Fruit fly (Drosophila melanogaster): ENCODE measurements around the gene Marcal1.

The Marcal1 gene

DNA sequence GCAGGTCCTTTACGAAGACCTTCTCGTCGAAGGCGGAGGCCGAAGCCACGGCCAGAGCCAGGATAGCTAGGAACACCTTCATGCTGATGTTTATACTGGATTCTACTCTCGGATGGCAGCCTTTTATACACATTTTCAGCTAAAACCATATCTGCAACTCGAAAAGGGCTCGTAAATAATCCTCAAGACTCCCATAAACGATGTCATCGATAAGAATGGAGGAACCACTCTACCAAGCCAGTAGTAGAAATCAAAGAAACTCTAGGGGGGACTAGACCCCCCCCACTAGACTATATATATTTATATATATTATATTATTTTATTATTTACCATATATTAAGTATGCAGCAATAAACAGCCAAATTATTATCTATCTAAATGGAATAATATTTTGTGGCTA is 4.6 kb upstream of the Marcal1 start, which contains the start of gene Jon25Biii:
Jon25Biii (minus strand) TSS at position 101 of the 400 bp plus-strand sequence.
- TF ChIP-seq CG7045 (GFP tag; optimal IDR thresholded peaks at IDR 0.05) (no peak), CG12768 (GFP tag; optimal IDR thresholded peaks at IDR 0.05) (no peak), kay (GFP tag; ENCODE audit: borderline replicate concordance) (no peak), cnc (optimal IDR thresholded peaks at IDR 0.05) (no peak), Hr96 (GFP tag; optimal IDR thresholded peaks at IDR 0.05) (no peak), CG14711 (tag; optimal IDR thresholded peaks at IDR 0.05) (no peak), ovo (GFP tag; optimal IDR thresholded peaks at IDR 0.05) (no peak), pad (GFP tag; optimal IDR thresholded peaks at IDR 0.05) (no peak), bab1 (GFP tag; optimal IDR thresholded peaks at IDR 0.05) (no peak), Crg-1 (GFP tag; optimal IDR thresholded peaks at IDR 0.05) (no peak), CG7101 (tag; optimal IDR thresholded peaks at IDR 0.05) (no peak), Mnt (GFP tag; optimal IDR thresholded peaks at IDR 0.05) (no peak), Clk (GFP tag; optimal IDR thresholded peaks at IDR 0.05) (no peak)

DNA sequence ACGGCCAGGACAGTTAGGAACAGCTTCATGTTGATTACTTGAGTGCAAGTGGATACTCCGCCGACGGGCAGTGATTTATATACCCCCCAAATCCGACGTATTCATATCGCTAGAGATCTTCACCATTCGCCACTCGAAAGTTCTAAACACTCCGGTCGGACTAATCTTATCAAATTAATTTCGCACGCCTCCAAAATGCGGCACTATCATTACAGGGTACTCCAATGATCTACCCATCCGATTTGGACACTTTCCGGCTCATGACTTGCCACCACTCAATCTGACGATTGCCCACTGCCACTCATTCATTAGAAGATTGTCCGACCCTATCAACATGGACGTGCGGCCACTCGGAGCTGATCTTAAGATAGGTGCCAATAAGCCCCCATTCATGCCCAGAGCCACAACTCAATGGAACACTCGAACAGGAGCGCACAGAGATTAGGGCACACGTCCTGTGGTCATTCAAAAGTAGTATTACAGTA is 2.2 kb upstream of the Marcal1 start, which contains the start of gene Jon25Bii:
Jon25Bii (minus strand) TSS at position 51 of the 485 bp plus-strand sequence.
- TF ChIP-seq CG1620 (GFP tag; optimal IDR thresholded peaks at IDR 0.05) (no peak), cic (GFP tag; optimal IDR thresholded peaks at IDR 0.05) (peak; percentile 93)

DNA sequence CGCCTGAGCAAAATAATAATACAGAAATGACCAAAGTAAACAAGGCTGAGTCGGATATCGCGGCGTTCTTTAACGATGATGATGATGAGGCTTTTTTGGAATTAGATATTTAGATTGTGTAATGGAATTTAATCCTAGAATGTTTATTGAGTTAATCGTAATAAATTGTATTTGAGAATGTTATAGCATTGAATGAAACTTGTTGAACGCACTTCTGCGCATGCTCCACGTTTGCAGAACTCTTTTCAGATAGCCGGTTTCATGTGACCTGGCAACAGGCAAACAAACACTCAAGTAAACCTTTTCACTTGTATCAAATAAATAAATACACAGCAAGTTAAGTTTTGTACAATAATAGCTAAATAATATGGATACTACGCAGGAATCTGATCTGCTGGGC is 2.8 kb downstream of the Marcal1 start, which contains the start of gene CG34124:
CG34124 (plus strand) TSS at position 301 of the 400 bp plus-strand sequence.
- TF ChIP-seq tj (GFP tag; optimal IDR thresholded peaks at IDR 0.05): no peak
- TF ChIP-seq Clk (GFP tag; optimal IDR thresholded peaks at IDR 0.05): no peak
- TF ChIP-seq toe (GFP tag; optimal IDR thresholded peaks at IDR 0.05): no peak
- no peak for TF ChIP-seq CG5204 (GFP tag; optimal IDR thresholded peaks at IDR 0.05)
- TF ChIP-seq CG33017 (tag; optimal IDR thresholded peaks at IDR 0.05): no peak
- TF ChIP-seq CG7101 (tag; optimal IDR thresholded peaks at IDR 0.05): no peak
- no peak for TF ChIP-seq cic (GFP tag; optimal IDR thresholded peaks at IDR 0.05)

DNA sequence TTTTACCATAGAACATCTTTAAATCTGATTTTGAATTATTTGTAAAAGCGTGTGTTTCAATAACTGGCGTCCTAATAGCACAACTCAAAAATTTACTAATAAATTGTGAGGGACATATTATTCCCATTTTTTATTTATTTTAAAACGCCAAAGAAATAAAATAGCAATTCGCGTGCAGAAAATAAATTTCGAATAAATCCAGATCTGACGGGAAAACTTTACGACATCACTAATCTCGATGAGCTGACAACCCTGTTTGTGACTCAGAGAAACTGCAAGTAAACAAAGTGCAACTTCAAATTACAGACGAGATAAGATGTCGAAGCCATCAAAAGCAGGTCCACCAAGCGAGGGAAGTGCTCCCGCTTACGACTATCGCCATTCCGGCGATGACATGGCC is 10.1 kb downstream of the Marcal1 start, which contains the start of gene CG34125:
CG34125 (plus strand) TSS at position 254 of the 400 bp plus-strand sequence.
- peak; percentile 24 for TF ChIP-seq CG1620 (GFP tag; optimal IDR thresholded peaks at IDR 0.05)
- TF ChIP-seq Mnt (GFP tag; optimal IDR thresholded peaks at IDR 0.05): no peak
- no peak for TF ChIP-seq toe (GFP tag; optimal IDR thresholded peaks at IDR 0.05)
- TF ChIP-seq CG7101 (tag; optimal IDR thresholded peaks at IDR 0.05): peak; percentile 27
- TF ChIP-seq cnc (optimal IDR thresholded peaks at IDR 0.05): no peak
- TF ChIP-seq CG5204 (GFP tag; optimal IDR thresholded peaks at IDR 0.05): no peak
- TF ChIP-seq CG12768 (GFP tag; optimal IDR thresholded peaks at IDR 0.05): peak; percentile 53
- TF ChIP-seq kay (GFP tag; ENCODE audit: borderline replicate concordance): no peak
- TF ChIP-seq CG14711 (tag; optimal IDR thresholded peaks at IDR 0.05): peak; percentile 96
- peak; percentile 2 for TF ChIP-seq Clk (GFP tag; optimal IDR thresholded peaks at IDR 0.05)
- TF ChIP-seq CG33017 (tag; optimal IDR thresholded peaks at IDR 0.05): no peak
- TF ChIP-seq tj (GFP tag; optimal IDR thresholded peaks at IDR 0.05): peak; percentile 3
- TF ChIP-seq Hr96 (GFP tag; optimal IDR thresholded peaks at IDR 0.05): no peak
- TF ChIP-seq CG7045 (GFP tag; optimal IDR thresholded peaks at IDR 0.05): no peak
- TF ChIP-seq bab1 (GFP tag; optimal IDR thresholded peaks at IDR 0.05): peak; percentile 13
- no peak for TF ChIP-seq ovo (GFP tag; optimal IDR thresholded peaks at IDR 0.05)
- peak; percentile 52 for TF ChIP-seq CG11617 (GFP tag; optimal IDR thresholded peaks at IDR 0.05)
- TF ChIP-seq pad (GFP tag; optimal IDR thresholded peaks at IDR 0.05): no peak
- no peak for TF ChIP-seq cic (GFP tag; optimal IDR thresholded peaks at IDR 0.05)
- TF ChIP-seq Crg-1 (GFP tag; optimal IDR thresholded peaks at IDR 0.05): no peak

DNA sequence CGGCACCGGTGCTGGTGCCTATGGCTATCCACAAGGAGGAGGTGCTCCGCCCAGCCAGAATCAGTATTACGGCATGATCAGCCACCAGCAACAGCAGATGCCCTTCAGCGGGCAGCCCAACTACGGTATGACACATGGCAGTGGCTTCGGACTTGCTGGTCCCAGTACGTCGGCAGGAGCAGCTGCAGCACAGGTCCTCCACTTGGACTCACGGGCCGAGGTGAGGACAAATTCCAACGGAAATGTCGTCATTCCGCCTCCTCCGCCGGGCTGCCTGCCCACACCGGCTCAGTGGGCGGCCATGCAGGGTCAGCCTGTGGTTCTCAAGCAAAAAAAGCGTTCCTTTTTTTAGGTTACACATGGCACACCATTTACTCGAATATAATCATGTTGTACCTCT is 10.6 kb downstream of the Marcal1 start:
- TF ChIP-seq CG11617 (GFP tag; optimal IDR thresholded peaks at IDR 0.05) (no peak), Clk (GFP tag; optimal IDR thresholded peaks at IDR 0.05) (no peak), CG7101 (tag; optimal IDR thresholded peaks at IDR 0.05) (no peak), toe (GFP tag; optimal IDR thresholded peaks at IDR 0.05) (no peak), ovo (GFP tag; optimal IDR thresholded peaks at IDR 0.05) (no peak), pad (GFP tag; optimal IDR thresholded peaks at IDR 0.05) (no peak), CG1620 (GFP tag; optimal IDR thresholded peaks at IDR 0.05) (no peak), cnc (optimal IDR thresholded peaks at IDR 0.05) (no peak), Crg-1 (GFP tag; optimal IDR thresholded peaks at IDR 0.05) (no peak), cic (GFP tag; optimal IDR thresholded peaks at IDR 0.05) (no peak), kay (GFP tag; ENCODE audit: borderline replicate concordance) (no peak), CG33017 (tag; optimal IDR thresholded peaks at IDR 0.05) (no peak)

DNA sequence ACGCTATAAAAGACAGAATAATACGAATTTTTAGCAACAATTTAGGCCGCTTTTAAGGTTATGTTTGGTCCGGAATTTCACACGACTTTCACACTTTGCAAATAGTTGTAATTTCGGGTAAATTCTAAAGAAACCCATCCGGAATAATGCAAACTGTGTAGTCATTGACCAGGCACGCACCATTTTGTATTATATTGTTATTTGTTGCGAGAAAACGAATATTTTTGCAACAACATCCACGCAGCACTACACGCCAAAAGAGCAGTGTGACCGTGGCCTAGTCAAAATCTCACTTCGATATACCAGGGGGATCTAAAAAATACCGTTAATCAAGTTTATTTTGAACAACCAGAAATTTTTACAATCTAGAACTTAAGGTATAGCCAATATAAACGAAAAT is 12.2 kb downstream of the Marcal1 start, which contains the start of gene eIF3i:
eIF3i (minus strand) TSS at position 265 of the 400 bp plus-strand sequence.
- TF ChIP-seq Mnt (GFP tag; optimal IDR thresholded peaks at IDR 0.05) (peak; percentile 50), CG7045 (GFP tag; optimal IDR thresholded peaks at IDR 0.05) (no peak)

DNA sequence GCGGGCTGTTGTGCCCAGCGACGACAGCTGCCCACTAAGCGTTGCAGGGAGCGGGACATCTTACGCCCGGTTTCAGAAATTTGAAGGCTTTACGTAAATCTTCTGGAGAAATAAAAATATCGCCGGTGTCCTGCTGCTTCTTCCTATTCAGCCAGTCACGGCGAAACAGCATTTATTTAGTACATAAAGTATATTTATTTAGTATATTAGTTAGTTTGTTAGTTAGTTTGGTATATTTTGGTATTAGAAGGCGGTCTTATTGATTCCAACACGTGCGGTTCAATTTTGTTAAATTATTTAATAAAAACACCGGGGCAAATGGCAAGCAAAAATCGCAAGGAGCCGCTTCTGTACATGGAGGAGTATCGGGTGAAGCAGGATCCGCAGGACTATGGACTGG is 13.5 kb downstream of the Marcal1 start, which contains the start of the genes Scox and Polr1C:
Scox (minus strand) TSS at position 169 of the 400 bp plus-strand sequence.
Polr1C (plus strand) TSS at position 238 of the 400 bp plus-strand sequence.
- TF ChIP-seq Mnt (GFP tag; optimal IDR thresholded peaks at IDR 0.05) (peak; percentile 87), CG5204 (GFP tag; optimal IDR thresholded peaks at IDR 0.05) (no peak)

All from whole organism, adult.